Worm (Caenorhabditis elegans) whole organism, dauer: Measurements from ENCODE around the gene idpc-4.

ENCODE experiments used
- unc-62 ChIP-seq: sonication (generic microtip); optimal IDR thresholded peaks from 2 replicates; lab custom pipeline; 2017; ENCODE audit warnings: missing biosample characterization, missing genetic modification reagents, missing genetic modification characterization

The idpc-4 gene

DNA sequence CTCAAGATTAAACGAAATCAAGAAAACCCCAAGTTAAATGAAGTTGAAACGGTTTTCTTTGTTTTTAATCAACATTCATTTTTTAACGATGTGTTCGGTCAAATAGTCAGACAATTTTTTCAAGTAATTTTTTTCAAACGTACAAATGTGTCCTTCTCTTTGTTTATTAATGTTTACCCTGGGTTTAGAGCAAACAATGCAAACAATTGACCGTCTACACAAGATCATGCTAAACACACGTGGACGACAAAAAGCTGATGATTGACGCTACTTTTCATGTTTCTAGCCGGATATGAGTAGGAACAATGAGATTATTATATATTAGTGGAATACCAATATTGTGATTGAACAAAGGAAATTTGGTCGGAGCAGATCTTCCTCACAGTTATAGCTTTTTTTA, 3.8 kb upstream of the idpc-4 start:
- TF ChIP-seq unc-62 (GFP tag; lab: Kevin White, UChicago): no peak

DNA sequence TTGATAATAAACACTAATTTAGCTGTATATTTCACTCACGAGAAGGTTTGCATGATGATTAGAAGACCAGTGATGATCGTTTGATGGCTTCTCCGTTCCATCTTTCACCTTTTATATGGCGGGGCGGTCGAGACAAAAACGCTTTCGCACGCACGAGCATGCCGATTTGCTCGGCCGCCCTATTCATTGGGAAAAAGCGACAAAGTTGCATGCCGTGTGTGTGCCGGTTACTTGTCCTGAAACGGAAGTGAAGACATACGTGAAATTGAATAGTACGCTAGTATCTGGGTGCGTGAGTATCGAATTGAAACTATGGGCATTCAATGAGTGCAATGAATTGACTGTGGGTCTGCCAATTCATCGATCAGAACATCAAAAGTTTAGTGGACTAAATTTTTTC, 2.4 kb upstream of the idpc-4 start, which contains the start of gene idpc-5:
idpc-5 (minus strand) TSS at position 101 of the 400 bp plus-strand sequence.
- TF ChIP-seq unc-62 (GFP tag; lab: Kevin White, UChicago): no peak

DNA sequence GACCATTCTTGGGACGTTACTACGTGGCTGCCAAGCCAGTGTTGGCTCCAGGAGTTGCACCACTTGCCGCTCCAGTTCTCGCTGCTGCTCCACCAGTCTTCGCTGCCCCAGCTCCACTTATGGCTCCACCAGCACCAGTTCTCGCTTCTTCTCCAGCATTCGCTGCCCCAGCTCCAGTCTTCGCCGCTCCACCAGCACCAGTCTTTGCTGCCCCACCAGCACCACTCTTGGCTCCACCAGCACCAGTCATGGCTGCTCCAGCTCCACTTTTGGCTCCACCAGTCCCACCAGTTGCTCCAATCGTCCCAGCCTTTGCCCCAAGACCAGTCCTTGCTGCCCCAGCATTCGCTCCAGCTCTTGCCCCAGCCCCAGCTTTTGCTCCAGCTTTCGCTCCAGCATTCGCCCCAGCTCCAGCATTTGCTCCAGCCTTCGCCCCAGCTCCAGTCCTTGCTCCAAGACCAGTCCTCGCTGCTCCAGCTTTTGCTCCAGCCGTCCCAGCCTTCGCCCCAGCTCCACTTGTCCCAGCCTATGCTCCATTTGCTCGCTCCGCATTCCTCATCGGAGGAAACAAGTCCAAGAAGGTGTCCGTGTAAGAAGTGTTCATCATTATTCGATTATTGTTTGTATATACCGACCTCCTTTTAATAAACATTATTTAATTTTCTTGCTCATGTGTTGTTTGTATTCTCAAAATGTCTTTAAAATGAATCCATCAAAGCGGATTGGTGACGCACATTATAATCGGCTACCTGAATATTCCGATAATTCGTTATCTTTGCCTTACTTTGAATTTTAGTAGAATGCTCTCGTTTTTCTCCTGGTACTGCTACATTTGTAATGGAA, 603 bp downstream of the idpc-4 start, which contains the start of gene T06E4.7:
T06E4.7 (plus strand) TSS at position 793 of the 843 bp plus-strand sequence.
- no peak for TF ChIP-seq unc-62 (GFP tag; lab: Kevin White, UChicago)

DNA sequence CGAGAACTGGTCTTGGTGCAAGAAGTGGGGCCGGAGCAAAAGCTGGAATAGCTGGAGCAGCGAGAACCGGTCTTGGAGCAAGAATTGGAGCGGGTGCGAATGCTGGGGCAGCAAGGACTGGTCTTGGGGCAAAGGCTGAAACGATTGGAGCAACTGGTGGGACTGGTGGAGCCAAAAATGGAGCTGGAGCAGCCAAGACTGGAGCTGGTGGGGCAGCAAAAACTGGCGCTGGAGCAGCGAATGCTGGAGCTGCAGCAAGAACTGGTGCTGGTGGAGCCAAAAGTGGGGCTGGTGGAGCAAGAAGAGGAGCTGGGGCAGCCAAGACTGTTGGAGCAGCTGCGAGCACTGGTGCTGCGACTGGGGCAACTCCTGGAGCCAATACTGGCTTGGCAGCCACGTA, 3.4 kb downstream of the idpc-4 start:
- TF ChIP-seq unc-62 (GFP tag; lab: Kevin White, UChicago): no peak

DNA sequence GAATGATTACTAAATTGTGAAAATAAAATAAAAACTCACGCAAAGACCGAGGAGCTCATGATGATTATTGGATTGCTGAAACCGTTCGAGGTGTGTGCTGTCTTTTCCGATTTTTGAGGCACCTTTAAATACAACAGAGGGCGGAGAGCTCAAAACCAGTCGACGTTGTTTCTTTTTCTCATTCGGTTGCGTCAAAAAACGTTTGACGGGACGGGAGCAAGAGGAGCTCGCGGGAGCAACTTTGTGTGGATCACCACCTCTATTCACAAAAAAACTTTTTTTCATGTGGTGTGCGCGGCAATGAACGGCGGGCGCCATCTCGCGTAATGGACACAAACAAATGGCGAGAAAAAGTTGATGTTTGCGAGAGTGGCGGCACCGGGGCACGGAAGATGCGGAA, 3.9 kb downstream of the idpc-4 start, which contains the start of gene idpc-3:
idpc-3 (minus strand) TSS at position 101 of the 400 bp plus-strand sequence.
- no peak for TF ChIP-seq unc-62 (GFP tag; lab: Kevin White, UChicago)

DNA sequence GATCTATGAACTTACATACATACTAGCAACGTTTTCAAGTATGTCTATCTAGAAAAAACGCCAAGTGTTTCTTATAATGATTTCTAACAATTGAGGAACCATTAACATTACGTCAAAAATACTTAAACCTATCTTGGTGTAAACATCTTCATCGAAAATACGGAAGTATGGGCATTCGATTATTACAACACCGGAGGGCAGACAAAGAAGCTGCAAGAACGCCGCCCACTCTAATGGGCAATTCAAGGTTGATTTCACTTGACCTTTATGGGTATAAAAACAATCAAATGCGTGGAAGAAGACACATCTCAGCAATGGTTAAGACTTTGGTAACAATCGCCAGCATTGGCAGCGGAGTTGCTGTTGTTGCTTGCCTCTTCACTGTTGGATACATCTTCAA, 4.4 kb downstream of the idpc-4 start, which contains the start of gene col-146:
col-146 (plus strand) TSS at position 301 of the 400 bp plus-strand sequence.
- no peak for TF ChIP-seq unc-62 (GFP tag; lab: Kevin White, UChicago)

DNA sequence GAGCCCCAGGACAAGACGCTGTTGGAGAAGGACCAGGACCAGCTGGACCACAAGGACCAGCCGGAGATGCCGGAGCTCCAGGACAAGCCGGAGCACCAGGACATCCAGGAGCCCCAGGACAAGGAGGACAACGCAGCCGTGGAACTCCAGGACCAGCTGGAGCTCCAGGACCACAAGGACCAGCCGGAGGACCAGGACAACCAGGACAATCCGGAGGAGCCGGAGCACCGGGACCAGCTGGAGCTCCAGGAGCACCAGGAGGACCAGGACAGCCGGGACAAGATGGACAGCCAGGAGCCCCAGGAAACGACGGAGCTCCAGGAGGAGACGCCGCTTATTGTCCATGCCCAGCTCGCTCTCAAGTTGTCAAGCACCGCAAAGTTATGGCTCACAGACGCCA, 5.3 kb downstream of the idpc-4 start:
- no peak for TF ChIP-seq unc-62 (GFP tag; lab: Kevin White, UChicago)

DNA sequence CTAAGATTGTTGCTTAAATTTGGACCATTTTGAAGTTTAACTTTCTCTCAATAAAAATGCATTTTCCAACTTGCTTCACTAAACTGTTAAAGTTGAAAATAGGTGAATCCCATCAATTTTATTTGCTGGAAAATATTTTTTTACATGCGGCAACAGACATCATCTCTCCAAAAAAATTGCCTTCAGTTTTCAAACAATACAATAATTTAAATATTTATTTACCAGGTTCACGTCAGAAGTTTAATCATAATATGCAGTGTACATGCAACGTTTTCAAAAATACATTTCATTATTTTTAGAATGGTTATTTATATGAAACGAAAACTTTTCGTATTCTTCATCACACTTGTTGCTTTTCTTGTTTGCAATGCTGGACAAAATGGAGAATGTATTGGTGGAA, 5.7 kb downstream of the idpc-4 start, which contains the start of gene T06E4.5:
T06E4.5 (plus strand) TSS at position 301 of the 400 bp plus-strand sequence.
- no peak for TF ChIP-seq unc-62 (GFP tag; lab: Kevin White, UChicago)

DNA sequence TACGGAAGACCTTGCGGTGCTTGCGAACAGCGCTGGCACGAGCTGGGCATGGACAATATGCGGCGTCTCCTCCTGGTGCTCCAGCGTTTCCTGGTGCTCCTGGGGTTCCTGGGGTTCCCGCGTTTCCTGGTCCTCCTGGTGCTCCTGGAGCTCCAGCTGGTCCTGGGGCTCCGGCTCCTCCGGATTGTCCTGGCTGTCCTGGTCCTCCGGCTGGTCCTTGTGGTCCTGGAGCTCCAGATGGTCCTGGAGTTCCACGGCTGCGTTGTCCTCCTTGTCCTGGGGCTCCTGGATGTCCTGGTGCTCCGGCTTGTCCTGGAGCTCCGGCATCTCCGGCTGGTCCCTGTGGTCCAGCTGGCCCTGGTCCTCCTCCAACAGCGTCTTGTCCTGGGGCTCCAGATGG, 7.1 kb downstream of the idpc-4 start:
- TF ChIP-seq unc-62 (GFP tag; lab: Kevin White, UChicago): no peak

DNA sequence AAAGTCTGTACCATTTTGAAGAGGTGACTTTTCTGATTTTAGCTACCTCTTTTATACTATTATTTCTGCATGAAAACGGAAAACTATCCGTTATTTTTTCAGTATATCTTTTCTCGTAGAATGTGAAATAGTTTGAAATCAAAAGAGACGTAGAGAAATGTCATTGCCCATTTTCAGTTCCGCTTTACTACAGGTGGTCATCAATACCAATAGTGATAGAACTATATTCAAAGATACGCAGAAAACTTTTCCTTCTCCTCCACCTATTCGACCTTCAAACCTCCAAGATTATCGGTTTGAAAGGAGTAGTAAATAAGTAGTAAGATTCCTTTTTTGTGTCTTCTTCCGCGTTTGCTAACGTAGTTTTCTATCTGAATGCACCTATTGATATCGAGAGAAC, 8.1 kb downstream of the idpc-4 start, which contains the start of gene col-147:
col-147 (minus strand) TSS at position 26 of the 400 bp plus-strand sequence.
- no peak for TF ChIP-seq unc-62 (GFP tag; lab: Kevin White, UChicago)

DNA sequence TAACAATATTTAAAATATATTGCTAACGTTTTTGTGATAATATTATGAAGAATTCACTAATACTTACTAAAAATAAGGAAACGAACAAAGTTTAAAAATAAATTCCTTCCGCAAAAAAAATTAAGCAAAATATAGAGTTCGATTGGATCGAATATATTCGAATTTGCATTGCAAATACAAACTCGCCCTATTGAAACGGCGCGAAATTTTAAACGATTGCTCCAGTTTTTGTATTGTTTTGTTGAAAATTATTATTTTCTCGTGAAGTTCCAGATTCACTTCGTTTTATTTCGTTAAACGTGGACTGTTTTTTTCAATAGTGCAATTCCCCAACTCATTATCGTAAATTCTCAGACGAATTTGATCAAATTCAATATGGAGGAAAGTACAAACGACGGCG, 20.3 kb downstream of the idpc-4 start, which contains the start of the genes atl-1 and hcp-2:
atl-1 (minus strand) TSS at position 89 of the 400 bp plus-strand sequence.
hcp-2 (plus strand) TSS at position 353 of the 400 bp plus-strand sequence.
- TF ChIP-seq unc-62 (GFP tag; lab: Kevin White, UChicago): no peak

DNA sequence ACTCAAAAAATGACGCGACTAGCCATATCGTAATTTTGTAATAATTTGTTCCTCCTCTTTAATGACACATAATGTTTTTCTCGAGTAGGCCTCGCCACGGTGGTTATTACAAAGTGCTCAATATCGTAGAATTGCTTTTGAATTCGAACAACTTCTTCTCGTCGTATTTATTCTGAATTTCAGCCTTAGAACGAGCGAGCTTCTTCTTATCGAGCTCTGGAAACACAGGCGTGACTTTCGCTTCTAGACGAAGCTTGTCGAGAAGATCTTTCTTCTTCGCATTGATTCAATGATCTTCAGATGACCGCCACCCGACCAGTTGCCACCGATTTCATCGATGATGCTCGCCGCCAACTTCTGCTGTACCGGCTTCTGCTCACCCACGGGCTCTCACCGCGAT, 26.1 kb downstream of the idpc-4 start, which contains the start of gene T06E4.21:
T06E4.21 (plus strand) TSS at position 301 of the 400 bp plus-strand sequence.
- TF ChIP-seq unc-62 (GFP tag; lab: Kevin White, UChicago): no peak

DNA sequence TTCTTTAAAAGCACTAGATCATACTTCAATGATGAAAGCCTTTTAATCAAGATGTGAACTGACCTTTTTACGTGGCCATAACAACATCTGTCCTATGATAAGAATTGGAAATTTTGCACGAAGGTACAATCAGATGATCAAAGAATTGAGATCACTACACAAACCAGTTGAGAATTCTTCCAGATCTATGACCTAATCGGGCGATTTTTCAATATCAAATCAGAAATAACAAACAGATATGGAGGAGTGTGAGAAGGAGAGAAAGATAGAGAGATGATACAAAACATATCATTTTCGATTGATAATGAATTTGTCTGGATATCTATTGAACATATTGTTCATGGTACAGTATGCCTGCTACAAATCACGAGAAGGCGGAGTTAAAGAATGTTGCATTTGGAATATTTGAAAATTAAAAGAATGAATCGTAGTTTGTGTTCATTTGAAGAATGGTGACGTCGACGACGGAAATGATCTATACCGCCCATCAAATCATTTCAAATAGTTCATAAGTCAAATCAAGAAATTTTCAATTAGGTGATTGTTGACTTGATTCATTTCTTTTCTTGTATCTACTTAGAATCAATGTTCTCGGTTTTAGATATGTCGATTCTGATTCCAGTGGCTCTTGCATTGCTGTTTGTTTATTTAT, 29.1 kb downstream of the idpc-4 start, which contains the start of gene cyp-29A4:
cyp-29A4 (plus strand) TSS at position 602 of the 652 bp plus-strand sequence.
- no peak for TF ChIP-seq unc-62 (GFP tag; lab: Kevin White, UChicago)

DNA sequence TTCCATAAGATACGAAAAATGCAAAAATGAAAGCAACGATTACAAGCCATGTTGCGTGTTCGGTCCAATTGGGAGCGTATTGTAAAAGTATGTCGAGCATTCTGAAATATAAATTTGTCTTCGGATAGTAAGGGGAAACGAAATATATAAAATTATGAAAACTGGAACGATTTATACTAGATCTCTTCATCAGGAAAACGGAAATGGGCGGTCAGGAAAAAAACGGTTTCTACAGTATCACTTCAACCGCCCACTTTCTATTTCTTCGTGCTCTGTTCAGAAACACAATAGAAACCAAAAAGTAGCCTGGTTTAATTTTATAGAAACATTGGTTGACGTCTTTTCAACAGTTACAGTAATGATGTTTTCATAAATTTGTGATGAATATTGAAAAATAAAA, 36.3 kb downstream of the idpc-4 start, which contains the start of gene pitr-4:
pitr-4 (minus strand) TSS at position 101 of the 400 bp plus-strand sequence.
- TF ChIP-seq unc-62 (GFP tag; lab: Kevin White, UChicago): no peak

DNA sequence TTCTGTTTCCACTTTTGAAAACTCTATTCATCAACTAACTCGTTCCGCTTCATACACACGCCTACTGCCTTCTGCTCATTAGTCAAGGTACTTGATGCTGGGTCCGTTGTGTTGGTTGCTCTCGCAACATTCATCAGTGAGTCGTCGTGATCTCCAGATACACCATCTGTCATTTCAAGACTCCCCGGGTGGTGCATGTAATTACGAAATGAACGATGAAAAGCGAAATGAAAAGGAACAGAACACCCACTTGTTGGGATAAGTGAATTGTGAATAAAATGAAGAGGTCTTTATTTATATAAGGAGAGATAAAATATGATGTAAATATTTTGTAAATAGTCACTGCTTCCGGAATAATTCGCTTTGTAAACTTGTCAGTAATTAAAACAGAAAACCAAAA, 38.7 kb downstream of the idpc-4 start:
- no peak for TF ChIP-seq unc-62 (GFP tag; lab: Kevin White, UChicago)

DNA sequence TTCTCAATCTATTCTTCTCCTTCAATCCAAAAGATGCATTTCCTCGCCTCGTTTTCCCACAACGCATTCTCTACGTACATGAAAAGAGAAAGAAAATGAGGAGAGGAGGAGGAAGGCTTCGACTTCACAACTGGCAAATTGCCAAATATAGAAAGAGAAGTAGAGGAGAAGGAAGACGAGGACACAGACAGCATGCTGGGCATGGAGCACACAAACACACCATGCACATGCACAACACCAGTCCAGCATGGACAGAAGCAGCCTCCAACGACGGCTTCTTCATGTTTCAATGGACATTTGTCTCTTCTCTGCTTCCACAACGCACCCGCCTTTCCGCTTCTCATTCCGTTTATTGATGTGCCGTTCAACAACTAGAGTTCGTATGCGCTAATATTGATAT, 39.4 kb downstream of the idpc-4 start:
- TF ChIP-seq unc-62 (GFP tag; lab: Kevin White, UChicago): no peak
